Fruit fly (Drosophila melanogaster): ENCODE data around the gene CG7272.
A peak's percentile ranks its signal among the peaks of the same experiment; 100 is the strongest.

- TF ChIP-seq CG15336 (GFP tag; IDR thresholded peaks at IDR 0.05): no peak
- no peak for TF ChIP-seq CG10631 (GFP tag; optimal IDR thresholded peaks at IDR 0.05)
- no peak for TF ChIP-seq CG1621 (tag; optimal IDR thresholded peaks at IDR 0.05)
- no peak for TF ChIP-seq fd85E (GFP tag; optimal IDR thresholded peaks at IDR 0.05)
- no peak for TF ChIP-seq pdm3 (GFP tag; optimal IDR thresholded peaks at IDR 0.05)
- no peak for TF ChIP-seq CG3032 (tag; optimal IDR thresholded peaks at IDR 0.05)
- TF ChIP-seq CG6808 (GFP tag; optimal IDR thresholded peaks at IDR 0.05): no peak
- TF ChIP-seq Blimp-1 (GFP tag; optimal IDR thresholded peaks at IDR 0.05): no peak
- peak; percentile 94 for TF ChIP-seq vri (GFP tag; optimal IDR thresholded peaks at IDR 0.05)
- no peak for TF ChIP-seq net (GFP tag; optimal IDR thresholded peaks at IDR 0.05)
- no peak for TF ChIP-seq CG11762 (GFP tag; optimal IDR thresholded peaks at IDR 0.05; ENCODE audit: insufficient read depth)
- TF ChIP-seq Ets96B (tag; optimal IDR thresholded peaks at IDR 0.05): no peak
- no peak for TF ChIP-seq fkh (GFP tag; optimal IDR thresholded peaks at IDR 0.05)
- TF ChIP-seq fd59A (GFP tag; optimal IDR thresholded peaks at IDR 0.05): no peak
Observed at dm6 chr3L:15547187-15547790, 46.6 kb downstream of the CG7272 start.
